Worm (Caenorhabditis elegans): ENCODE measurements around the gene clec-139.

ce11 chrII:4648785-4649184 is 27.2 kb upstream of the clec-139 start, which contains the start of gene lgc-27:
- TF ChIP-seq lir-3 (tag; optimal IDR thresholded peaks at IDR 0.05; ENCODE audit: poor library complexity) = no peak
- TF ChIP-seq efl-1 (optimal IDR thresholded peaks at IDR 0.05) = no peak
- no peak for TF ChIP-seq efl-1 (GFP tag; optimal IDR thresholded peaks at IDR 0.05 in 1 of 2)
- TF ChIP-seq nhr-20 (tag; optimal IDR thresholded peaks at IDR 0.05) = no peak
- TF ChIP-seq ceh-82 (tag; optimal IDR thresholded peaks at IDR 0.05) = no peak
- no peak for TF ChIP-seq unc-130 (tag; optimal IDR thresholded peaks at IDR 0.05)
- no peak for TF ChIP-seq aly-2 (tag; optimal IDR thresholded peaks at IDR 0.05)

Measured in whole organism, L1 larva.